Worm (Caenorhabditis elegans) whole organism, late embryonic: ENCODE results near the gene F07C4.10.

Experiments used
- ceh-48 ChIP-seq: sonication (generic microtip); optimal IDR thresholded peaks from 2 replicates; lab custom pipeline; 2016; ENCODE audit warnings: missing genetic modification characterization, inconsistent platforms, missing compliant biosample characterization
- fkh-10 ChIP-seq: fragments of 150-350 bp; optimal IDR thresholded peaks from 2 replicates; lab custom pipeline; 2014; ENCODE audit warnings: missing biosample characterization, missing genetic modification reagents, missing genetic modification characterization
- fkh-6 ChIP-seq: sonication (generic microtip); optimal IDR thresholded peaks from 2 replicates; lab custom pipeline; 2016; ENCODE audit warnings: missing genetic modification characterization, missing compliant biosample characterization
- hlh-15 ChIP-seq: sonication (generic microtip); optimal IDR thresholded peaks from 2 replicates; lab custom pipeline; 2016; ENCODE audit warnings: missing genetic modification characterization, missing compliant biosample characterization
- hlh-6 ChIP-seq: sonication (generic microtip); optimal IDR thresholded peaks from 2 replicates; lab custom pipeline; 2016; ENCODE audit warnings: missing genotype, missing genetic modification characterization, missing compliant biosample characterization
- lim-6 ChIP-seq: sonication (generic microtip); optimal IDR thresholded peaks from 2 replicates; lab custom pipeline; 2016; ENCODE audit warnings: missing genetic modification characterization, missing compliant biosample characterization
- lin-11 ChIP-seq: fragments of 200-800 bp; sonication (Bioruptor generic); optimal IDR thresholded peaks from 2 replicates; lab custom pipeline; 2018; ENCODE audit warnings: mild to moderate bottlenecking, missing genetic modification characterization, missing compliant biosample characterization
- pha-4 ChIP-seq: fragments of 150-350 bp; optimal IDR thresholded peaks from 2 replicates; lab custom pipeline; 2018; ENCODE audit warnings: missing biosample characterization, missing genetic modification reagents, missing genetic modification characterization

- TF ChIP-seq hlh-6 (tag; lab: Kevin White, UChicago) (no peak), lin-11 (no peak), hlh-15 (no peak), fkh-10 (GFP tag; lab: Kevin White, UChicago) (no peak), pha-4 (tag; lab: Kevin White, UChicago) (no peak), ceh-48 (tag; lab: Kevin White, UChicago) (no peak), fkh-6 (no peak), lim-6 (tag; lab: Kevin White, UChicago) (no peak)
These were observed 1.9 kb downstream of the F07C4.10 start, which contains the start of gene clec-45 for ce11 chrV:7637801-7638200.
